Fruit fly (Drosophila melanogaster) whole organism, pupa: ENCODE results near the gene Cpr67Fb.

Experiments
- CG10348 ChIP-seq: fragments of 200-800 bp; sonication (Bioruptor generic); IDR thresholded peaks from 2 replicates; pipeline ENCODE4 v1.3.6; 2022; ENCODE audit warnings: missing biosample characterization, missing genetic modification characterization
- CG12605 ChIP-seq: fragments of 200-800 bp; sonication (Bioruptor generic); IDR thresholded peaks from 2 replicates; pipeline ENCODE4 v1.3.6; 2022; ENCODE audit warnings: missing biosample characterization, missing genetic modification characterization
- CG13204 ChIP-seq: fragments of 200-800 bp; sonication (Bioruptor generic); optimal IDR thresholded peaks from 2 replicates; lab custom pipeline; 2018; ENCODE audit warnings: missing biosample characterization, mild to moderate bottlenecking, missing genetic modification characterization, moderate library complexity
- CG14655 ChIP-seq: fragments of 200-800 bp; sonication (Bioruptor generic); optimal IDR thresholded peaks from 3 replicates; lab custom pipeline; 2017; ENCODE audit warnings: mild to moderate bottlenecking, missing biosample characterization, missing genetic modification reagents, missing genetic modification characterization
- CG15710 ChIP-seq: fragments of 200-800 bp; sonication (Bioruptor generic); optimal IDR thresholded peaks from 2 replicates; lab custom pipeline; 2018; ENCODE audit warnings: missing biosample characterization, mild to moderate bottlenecking, missing genetic modification characterization, moderate library complexity
- CG17806 ChIP-seq: fragments of 200-800 bp; sonication (Bioruptor generic); optimal IDR thresholded peaks from 2 replicates; lab custom pipeline; 2018; ENCODE audit warnings: missing biosample characterization, mild to moderate bottlenecking, missing genetic modification characterization, moderate library complexity
- CG32121 ChIP-seq: fragments of 200-800 bp; sonication (Bioruptor generic); IDR thresholded peaks from 2 replicates; pipeline ENCODE4 v1.3.6; 2022; ENCODE audit warnings: missing biosample characterization, missing genetic modification characterization
- CG34367 ChIP-seq: fragments of 200-800 bp; sonication (Bioruptor generic); optimal IDR thresholded peaks from 2 replicates; lab custom pipeline; 2018; ENCODE audit warnings: missing biosample characterization, mild to moderate bottlenecking, missing genetic modification characterization
- CG4496 ChIP-seq: fragments of 200-800 bp; sonication (Bioruptor generic); IDR thresholded peaks from 3 replicates; pipeline ENCODE4 v1.3.6; 2022; ENCODE audit warnings: missing biosample characterization, missing genetic modification characterization
- CG8159 ChIP-seq: fragments of 200-800 bp; sonication (Bioruptor generic); optimal IDR thresholded peaks from 3 replicates; lab custom pipeline; 2018; ENCODE audit warnings: missing biosample characterization, mild to moderate bottlenecking, missing genetic modification characterization, moderate library complexity
- CG8301 ChIP-seq: fragments of 200-800 bp; sonication (Bioruptor generic); optimal IDR thresholded peaks from 2 replicates; lab custom pipeline; 2018; ENCODE audit warnings: missing biosample characterization, mild to moderate bottlenecking, missing genetic modification characterization
- CG9948 ChIP-seq: fragments of 200-800 bp; sonication (Bioruptor generic); optimal IDR thresholded peaks from 2 replicates; lab custom pipeline; 2018; ENCODE audit warnings: missing biosample characterization, mild to moderate bottlenecking, missing genetic modification characterization, moderate library complexity
- D1 ChIP-seq: fragments of 200-800 bp; sonication (Bioruptor generic); optimal IDR thresholded peaks from 2 replicates; lab custom pipeline; 2018; ENCODE audit warnings: missing biosample characterization, mild to moderate bottlenecking, missing genetic modification characterization, moderate library complexity
- EcR ChIP-seq: fragments of 200-800 bp; sonication (Bioruptor generic); optimal IDR thresholded peaks from 3 replicates; lab custom pipeline; 2019; ENCODE audit warnings: missing biosample characterization, missing genetic modification characterization, mild to moderate bottlenecking, moderate library complexity, missing genetic modification reagents
- Ets98B ChIP-seq: fragments of 200-800 bp; sonication (Bioruptor generic); IDR thresholded peaks from 2 replicates; pipeline ENCODE4 v1.3.6; 2022; ENCODE audit warnings: missing biosample characterization, missing genetic modification characterization
- Pif1A ChIP-seq: fragments of 200-800 bp; sonication (Bioruptor generic); optimal IDR thresholded peaks from 3 replicates; lab custom pipeline; 2016; ENCODE audit warnings: missing biosample characterization, missing genetic modification characterization
- Pif1B ChIP-seq: fragments of 200-800 bp; sonication (Bioruptor generic); optimal IDR thresholded peaks from 3 replicates; lab custom pipeline; 2016; ENCODE audit warnings: missing biosample characterization, missing genetic modification characterization
- Snoo ChIP-seq: fragments of 200-800 bp; sonication (Bioruptor generic); optimal IDR thresholded peaks from 3 replicates; lab custom pipeline; 2017; ENCODE audit warnings: missing biosample characterization, mild to moderate bottlenecking, missing genetic modification characterization, inconsistent platforms
- fd96Ca ChIP-seq: fragments of 200-800 bp; sonication (Bioruptor generic); IDR thresholded peaks from 3 replicates; pipeline ENCODE4 v1.3.6; 2022; ENCODE audit warnings: missing biosample characterization, missing genetic modification characterization
- gl ChIP-seq: fragments of 200-800 bp; sonication (Bioruptor generic); optimal IDR thresholded peaks from 2 replicates; lab custom pipeline; 2018; ENCODE audit warnings: missing biosample characterization, mild to moderate bottlenecking, missing genetic modification characterization
- rn ChIP-seq: fragments of 200-800 bp; sonication (Bioruptor generic); IDR thresholded peaks from 2 replicates; pipeline ENCODE4 v1.3.6; 2022; ENCODE audit warnings: missing biosample characterization, missing genetic modification characterization

The Cpr67Fb gene

dm6 chr3L:10904770-10905169, 10.8 kb downstream of the Cpr67Fb start:
- TF ChIP-seq CG15710 (tag; lab: Kevin White, UChicago), result no peak
- TF ChIP-seq Snoo, result no peak
- peak; percentile 32; the same call in 1 of the 2 replicates for TF ChIP-seq Ets98B (GFP tag; lab: Robert Waterston, UW)
- TF ChIP-seq CG17806 (tag; lab: Kevin White, UChicago), result peak; percentile 63
- TF ChIP-seq CG8159, result peak; percentile 63
- TF ChIP-seq rn (GFP tag; lab: Robert Waterston, UW), result no peak
- TF ChIP-seq CG32121 (GFP tag; lab: Robert Waterston, UW), result no peak
- no peak for TF ChIP-seq D1
- TF ChIP-seq CG9948, result peak; percentile 62
- peak; percentile 1 for TF ChIP-seq gl
- peak; percentile 15; the same call in 1 of the 3 replicates for TF ChIP-seq CG4496 (GFP tag; lab: Robert Waterston, UW)
- peak; percentile 51 for TF ChIP-seq CG8301 (tag; lab: Kevin White, UChicago)
- TF ChIP-seq EcR (GFP tag; lab: Kevin White, UChicago), result no peak
- peak; percentile 63 for TF ChIP-seq CG14655 (GFP tag; lab: Kevin White, UChicago)
- TF ChIP-seq CG10348 (GFP tag; lab: Robert Waterston, UW), result no peak
- TF ChIP-seq CG34367 (tag; lab: Kevin White, UChicago), result no peak
- TF ChIP-seq fd96Ca (GFP tag; lab: Robert Waterston, UW), result no peak

dm6 chr3L:10909612-10910011, 15.6 kb downstream of the Cpr67Fb start:
- TF ChIP-seq CG8159 (peak; percentile 19), CG13204 (GFP tag; lab: Kevin White, UChicago) (no peak), CG12605 (GFP tag; lab: Robert Waterston, UW) (no peak), Pif1B (GFP tag; lab: Kevin White, UChicago) (no peak), CG14655 (GFP tag; lab: Kevin White, UChicago) (peak; percentile 5)

- TF ChIP-seq D1, result no peak
- TF ChIP-seq CG13204 (GFP tag; lab: Kevin White, UChicago), result no peak
- TF ChIP-seq CG8301 (tag; lab: Kevin White, UChicago), result peak; percentile 68
- peak; percentile 54 for TF ChIP-seq CG34367 (tag; lab: Kevin White, UChicago)
- TF ChIP-seq gl, result no peak
- TF ChIP-seq EcR (GFP tag; lab: Kevin White, UChicago), result no peak
- TF ChIP-seq rn (GFP tag; lab: Robert Waterston, UW), result peak; percentile 78
- TF ChIP-seq Snoo, result peak; percentile 40
- peak; percentile 72 for TF ChIP-seq Pif1A
- TF ChIP-seq CG15710 (tag; lab: Kevin White, UChicago), result peak; percentile 58
- peak; percentile 55 for TF ChIP-seq CG8159
- TF ChIP-seq CG10348 (GFP tag; lab: Robert Waterston, UW), result no peak; the same call in 1 of the 2 replicates
- TF ChIP-seq CG32121 (GFP tag; lab: Robert Waterston, UW), result peak; percentile 89
- peak; percentile 79 for TF ChIP-seq CG12605 (GFP tag; lab: Robert Waterston, UW)
- peak; percentile 92 for TF ChIP-seq Ets98B (GFP tag; lab: Robert Waterston, UW)
- peak; percentile 86 for TF ChIP-seq CG4496 (GFP tag; lab: Robert Waterston, UW)
- TF ChIP-seq CG9948, result peak; percentile 47
- peak; percentile 50 for TF ChIP-seq Pif1B (GFP tag; lab: Kevin White, UChicago)
- peak; percentile 88 for TF ChIP-seq fd96Ca (GFP tag; lab: Robert Waterston, UW)
- peak; percentile 62 for TF ChIP-seq CG14655 (GFP tag; lab: Kevin White, UChicago)
- peak; percentile 49 for TF ChIP-seq CG17806 (tag; lab: Kevin White, UChicago)
Measured at dm6 chr3L:10913214-10913613, 19.2 kb downstream of the Cpr67Fb start.

dm6 chr3L:10917263-10917662, 23.3 kb downstream of the Cpr67Fb start:
- TF ChIP-seq Pif1A (no peak), CG10348 (GFP tag; lab: Robert Waterston, UW) (no peak), gl (no peak), CG15710 (tag; lab: Kevin White, UChicago) (no peak), Ets98B (GFP tag; lab: Robert Waterston, UW) (no peak), CG8301 (tag; lab: Kevin White, UChicago) (no peak), CG17806 (tag; lab: Kevin White, UChicago) (no peak), CG34367 (tag; lab: Kevin White, UChicago) (no peak), Snoo (no peak), CG9948 (no peak), CG14655 (GFP tag; lab: Kevin White, UChicago) (no peak), EcR (GFP tag; lab: Kevin White, UChicago) (no peak)

dm6 chr3L:10918454-10918853, 24.5 kb downstream of the Cpr67Fb start:
- TF ChIP-seq CG34367 (tag; lab: Kevin White, UChicago) (no peak), CG8301 (tag; lab: Kevin White, UChicago) (no peak), rn (GFP tag; lab: Robert Waterston, UW) (no peak), CG14655 (GFP tag; lab: Kevin White, UChicago) (no peak), CG15710 (tag; lab: Kevin White, UChicago) (no peak)

DNA sequence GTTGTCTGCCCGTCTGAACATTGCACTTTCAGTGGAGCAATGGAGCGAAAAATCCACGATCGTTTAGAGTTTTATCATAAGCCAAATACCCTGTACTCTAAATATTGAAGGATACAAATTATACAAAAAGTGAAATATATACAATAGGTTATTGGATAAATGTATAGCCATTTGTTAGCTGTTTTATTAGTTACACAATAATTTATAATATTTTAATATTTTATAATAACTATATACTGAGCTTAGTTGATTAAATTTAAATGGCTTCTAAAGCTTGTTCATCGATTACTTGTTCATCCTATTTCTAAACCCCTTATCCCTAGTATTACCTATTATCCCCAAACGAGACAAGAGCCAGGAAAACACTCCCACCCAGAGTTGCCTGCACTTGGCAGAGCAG, 29.0 kb downstream of the Cpr67Fb start:
- TF ChIP-seq CG17806 (tag; lab: Kevin White, UChicago) (peak; percentile 78), CG8301 (tag; lab: Kevin White, UChicago) (peak; percentile 66), CG9948 (peak; percentile 86), fd96Ca (GFP tag; lab: Robert Waterston, UW) (no peak), CG15710 (tag; lab: Kevin White, UChicago) (peak; percentile 84), gl (peak; percentile 35), CG34367 (tag; lab: Kevin White, UChicago) (peak; percentile 73), EcR (GFP tag; lab: Kevin White, UChicago) (peak; percentile 19), Pif1B (GFP tag; lab: Kevin White, UChicago) (no peak), CG10348 (GFP tag; lab: Robert Waterston, UW) (no peak), CG8159 (peak; percentile 85), Snoo (no peak), CG32121 (GFP tag; lab: Robert Waterston, UW) (no peak), CG4496 (GFP tag; lab: Robert Waterston, UW) (no peak), CG14655 (GFP tag; lab: Kevin White, UChicago) (peak; percentile 79), Ets98B (GFP tag; lab: Robert Waterston, UW) (no peak), Pif1A (no peak), D1 (peak; percentile 41), CG12605 (GFP tag; lab: Robert Waterston, UW) (no peak), rn (GFP tag; lab: Robert Waterston, UW) (no peak), CG13204 (GFP tag; lab: Kevin White, UChicago) (no peak)
